Worm (Caenorhabditis elegans) whole organism, mixed stage, embryonic: ENCODE measurements around the gene K09E3.7.

Experiments
- M03D4.4 ChIP-seq: sonication (generic microtip); optimal IDR thresholded peaks from 2 replicates; lab custom pipeline; 2017; ENCODE audit warnings: mild to moderate bottlenecking, missing genetic modification characterization, missing compliant biosample characterization
- bed-3 ChIP-seq: fragments of 200-800 bp; sonication (Bioruptor generic); optimal IDR thresholded peaks from 3 replicates; lab custom pipeline; 2018; ENCODE audit warnings: mild to moderate bottlenecking, missing genetic modification characterization, moderate library complexity, missing compliant biosample characterization
- blmp-1 ChIP-seq: fragments of 150-350 bp; optimal IDR thresholded peaks from 2 replicates; lab custom pipeline; 2014; ENCODE audit warnings: missing biosample characterization, missing genetic modification characterization
- ceh-39 ChIP-seq: fragments of 150-350 bp; optimal IDR thresholded peaks from 2 replicates; lab custom pipeline; 2014; ENCODE audit warnings: missing biosample characterization, missing genetic modification characterization
- ceh-43 ChIP-seq: fragments of 200-800 bp; sonication (Bioruptor generic); optimal IDR thresholded peaks from 2 replicates; lab custom pipeline; 2018; ENCODE audit warnings: mild to moderate bottlenecking, missing genetic modification characterization, moderate library complexity, missing compliant biosample characterization
- ceh-83 ChIP-seq: fragments of 200-800 bp; sonication (Bioruptor generic); optimal IDR thresholded peaks from 2 replicates; lab custom pipeline; 2018; ENCODE audit warnings: mild to moderate bottlenecking, missing genetic modification characterization, missing compliant biosample characterization
- ces-1 ChIP-seq: fragments of 150-350 bp; optimal IDR thresholded peaks from 2 replicates; lab custom pipeline; 2014; ENCODE audit warnings: missing biosample characterization, missing genetic modification reagents, missing genetic modification characterization
- cnd-1 ChIP-seq: fragments of 200-800 bp; sonication (Bioruptor generic); optimal IDR thresholded peaks from 2 replicates; lab custom pipeline; 2018; ENCODE audit warnings: mild to moderate bottlenecking, missing genetic modification characterization, missing compliant biosample characterization
- elt-1 ChIP-seq: sonication (generic microtip); optimal IDR thresholded peaks from 2 replicates; lab custom pipeline; 2017; ENCODE audit warnings: missing genetic modification characterization, mild to moderate bottlenecking, missing compliant biosample characterization, antibody characterized with exemption, moderate library complexity, borderline replicate concordance; ENCODE audit not compliant: insufficient read depth
- elt-3 ChIP-seq: fragments of 150-350 bp; optimal IDR thresholded peaks from 2 replicates; lab custom pipeline; 2014; ENCODE audit warnings: missing biosample characterization, missing genetic modification characterization
- flh-1 ChIP-seq: fragments of 200-800 bp; sonication (Bioruptor generic); optimal IDR thresholded peaks from 2 replicates; lab custom pipeline; 2018; ENCODE audit warnings: mild to moderate bottlenecking, missing genetic modification characterization, moderate library complexity, missing compliant biosample characterization
- ham-2 ChIP-seq: fragments of 200-800 bp; sonication (Bioruptor generic); optimal IDR thresholded peaks from 2 replicates; lab custom pipeline; 2018; ENCODE audit warnings: mild to moderate bottlenecking, missing genetic modification characterization, missing compliant biosample characterization
- hlh-1 ChIP-seq: fragments of 150-350 bp; optimal IDR thresholded peaks from 2 replicates; lab custom pipeline; 2014; ENCODE audit warnings: missing biosample characterization, missing genetic modification reagents, missing genetic modification characterization
- lin-32 ChIP-seq: fragments of 200-800 bp; sonication (Bioruptor generic); optimal IDR thresholded peaks from 2 replicates; lab custom pipeline; 2018; ENCODE audit warnings: mild to moderate bottlenecking, missing genetic modification characterization, missing compliant biosample characterization
- lsy-2 ChIP-seq: fragments of 150-350 bp; optimal IDR thresholded peaks from 2 replicates; lab custom pipeline; 2014; ENCODE audit warnings: missing biosample characterization, missing genetic modification characterization
- nhr-12 ChIP-seq: fragments of 150-350 bp; optimal IDR thresholded peaks from 2 replicates; lab custom pipeline; 2014; ENCODE audit warnings: missing biosample characterization, missing genetic modification characterization
- nhr-2 ChIP-seq: fragments of 150-350 bp; optimal IDR thresholded peaks from 2 replicates; lab custom pipeline; 2014; ENCODE audit warnings: missing biosample characterization, missing genetic modification characterization
- nhr-237 ChIP-seq: fragments of 150-350 bp; optimal IDR thresholded peaks from 2 replicates; lab custom pipeline; 2014; ENCODE audit warnings: missing biosample characterization, missing genetic modification characterization
- nhr-28 ChIP-seq: fragments of 150-350 bp; optimal IDR thresholded peaks from 2 replicates; lab custom pipeline; 2014; ENCODE audit warnings: missing biosample characterization, missing genetic modification characterization
- nhr-76 ChIP-seq: sonication (generic microtip); optimal IDR thresholded peaks from 2 replicates; lab custom pipeline; 2017; ENCODE audit warnings: missing biosample characterization, missing genetic modification characterization
- pha-4 ChIP-seq: fragments of 150-350 bp; optimal IDR thresholded peaks from 2 replicates; lab custom pipeline; 2018; ENCODE audit warnings: missing biosample characterization, missing genetic modification reagents, missing genetic modification characterization
- sem-2 ChIP-seq: fragments of 200-800 bp; sonication (Bioruptor generic); optimal IDR thresholded peaks from 2 replicates; lab custom pipeline; 2018; ENCODE audit warnings: mild to moderate bottlenecking, missing genetic modification characterization, missing compliant biosample characterization
- snpc-4 ChIP-seq: fragments of 150-350 bp; optimal IDR thresholded peaks from 2 replicates; lab custom pipeline; 2014; ENCODE audit warnings: missing biosample characterization, missing genetic modification characterization
- tbx-8 ChIP-seq: fragments of 200-800 bp; sonication (Bioruptor generic); optimal IDR thresholded peaks from 2 replicates; lab custom pipeline; 2018; ENCODE audit warnings: mild to moderate bottlenecking, missing genetic modification characterization, moderate library complexity, missing compliant biosample characterization
- unc-39 ChIP-seq: fragments of 150-350 bp; optimal IDR thresholded peaks from 2 replicates; lab custom pipeline; 2014; ENCODE audit warnings: missing biosample characterization, missing genetic modification characterization
- unc-62 ChIP-seq: fragments of 150-350 bp; optimal IDR thresholded peaks from 2 replicates; lab custom pipeline; 2014; ENCODE audit warnings: missing biosample characterization, missing genetic modification reagents, missing genetic modification characterization
- zip-8 ChIP-seq: fragments of 150-350 bp; optimal IDR thresholded peaks from 2 replicates; lab custom pipeline; 2014; ENCODE audit warnings: missing biosample characterization, missing genetic modification characterization
- ztf-11 ChIP-seq: fragments of 150-350 bp; optimal IDR thresholded peaks from 2 replicates; lab custom pipeline; 2014; ENCODE audit warnings: missing biosample characterization, missing genetic modification characterization

K09E3.7 gene

ce11 chrX:17151160-17151711 is 16.9 kb upstream of the K09E3.7 start, which contains the start of gene mdt-1.2 (continued):
- no peak for TF ChIP-seq elt-1
- peak; percentile 60 for TF ChIP-seq ceh-39
- TF ChIP-seq blmp-1 (tag; lab: Kevin White, UChicago) = no peak
- TF ChIP-seq, all 35 proteins: peak for 12

DNA sequence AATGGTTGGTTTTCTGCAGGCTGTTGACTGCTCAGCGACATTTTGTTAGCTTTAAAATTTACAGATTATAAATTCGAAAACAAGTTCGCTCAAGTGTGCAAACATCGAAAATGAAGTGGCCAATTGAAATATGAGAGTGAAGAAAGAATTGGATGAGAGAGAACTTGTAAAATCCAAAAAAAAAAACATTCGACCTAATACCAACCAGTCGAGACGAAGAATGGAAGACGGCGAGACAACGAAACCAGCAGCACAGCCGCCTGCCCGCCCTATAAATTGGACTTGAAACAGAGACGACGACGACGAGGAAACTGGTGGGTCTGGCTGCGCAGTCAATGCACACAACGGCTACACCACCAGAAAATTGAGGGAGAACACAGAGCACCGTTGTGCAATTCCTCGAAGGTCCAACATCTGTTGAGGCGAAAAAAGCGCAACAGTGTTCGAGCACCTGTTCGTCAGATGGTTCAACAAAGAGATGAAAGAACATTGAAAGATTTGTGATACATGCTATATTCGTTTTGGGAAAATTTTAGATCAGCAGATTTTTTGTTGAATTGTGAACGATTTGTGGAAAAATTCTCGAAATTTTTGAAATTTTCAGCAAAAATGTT is 15.7 kb upstream of the K09E3.7 start, which contains the start of gene T23C6.4:
T23C6.4 (minus strand) TSS at position 51 of the 614 bp plus-strand sequence.
- TF ChIP-seq ceh-43 (GFP tag; lab: Kevin White, UChicago) = no peak
- peak; percentile 88 for TF ChIP-seq hlh-1 (tag; lab: Kevin White, UChicago)
- TF ChIP-seq cnd-1 (tag; lab: Kevin White, UChicago) = peak; percentile 64
- peak; percentile 89 for TF ChIP-seq lin-32 (GFP tag; lab: Kevin White, UChicago)
- TF ChIP-seq, all 35 proteins: peak for 3

DNA sequence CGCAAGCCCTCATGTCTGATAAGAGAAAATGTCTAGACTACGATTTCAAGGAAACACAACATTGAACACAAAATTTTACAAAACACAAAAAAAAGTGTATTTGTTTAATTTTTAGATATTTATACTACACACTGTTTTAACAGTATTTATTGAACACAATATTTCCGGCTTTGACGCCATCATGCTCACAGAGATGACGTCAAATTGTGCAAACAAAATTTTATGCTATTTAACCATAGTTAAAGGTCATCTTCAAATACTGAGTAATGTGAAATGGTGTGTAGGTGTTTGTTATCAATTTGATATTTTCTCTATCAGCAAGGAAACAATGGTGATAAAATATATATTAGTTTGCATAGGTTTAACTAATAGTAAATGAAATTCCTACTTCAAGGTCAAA is 12.2 kb upstream of the K09E3.7 start:
- TF ChIP-seq lin-32 (GFP tag; lab: Kevin White, UChicago) (no peak), nhr-12 (tag; lab: Kevin White, UChicago) (no peak), unc-39 (no peak), flh-1 (GFP tag; lab: Kevin White, UChicago) (no peak), lsy-2 (no peak), nhr-28 (tag; lab: Kevin White, UChicago) (no peak), ztf-11 (tag; lab: Kevin White, UChicago) (no peak), zip-8 (tag; lab: Kevin White, UChicago) (no peak), snpc-4 (tag; lab: Kevin White, UChicago) (no peak), M03D4.4 (tag; lab: Kevin White, UChicago) (no peak), cnd-1 (tag; lab: Kevin White, UChicago) (no peak), nhr-2 (tag; lab: Kevin White, UChicago) (no peak), nhr-237 (tag; lab: Kevin White, UChicago) (no peak), elt-3 (tag; lab: Kevin White, UChicago) (no peak), ham-2 (GFP tag; lab: Kevin White, UChicago) (no peak), nhr-76 (tag; lab: Kevin White, UChicago) (no peak), ceh-83 (GFP tag; lab: Kevin White, UChicago) (no peak), ces-1 (GFP tag; lab: Kevin White, UChicago) (no peak)

- TF ChIP-seq elt-1 (no peak), nhr-76 (tag; lab: Kevin White, UChicago) (no peak), flh-1 (GFP tag; lab: Kevin White, UChicago) (no peak), unc-39 (no peak), nhr-2 (tag; lab: Kevin White, UChicago) (no peak)
These were observed 6.1 kb upstream of the K09E3.7 start for ce11 chrX:17140447-17140846.

DNA sequence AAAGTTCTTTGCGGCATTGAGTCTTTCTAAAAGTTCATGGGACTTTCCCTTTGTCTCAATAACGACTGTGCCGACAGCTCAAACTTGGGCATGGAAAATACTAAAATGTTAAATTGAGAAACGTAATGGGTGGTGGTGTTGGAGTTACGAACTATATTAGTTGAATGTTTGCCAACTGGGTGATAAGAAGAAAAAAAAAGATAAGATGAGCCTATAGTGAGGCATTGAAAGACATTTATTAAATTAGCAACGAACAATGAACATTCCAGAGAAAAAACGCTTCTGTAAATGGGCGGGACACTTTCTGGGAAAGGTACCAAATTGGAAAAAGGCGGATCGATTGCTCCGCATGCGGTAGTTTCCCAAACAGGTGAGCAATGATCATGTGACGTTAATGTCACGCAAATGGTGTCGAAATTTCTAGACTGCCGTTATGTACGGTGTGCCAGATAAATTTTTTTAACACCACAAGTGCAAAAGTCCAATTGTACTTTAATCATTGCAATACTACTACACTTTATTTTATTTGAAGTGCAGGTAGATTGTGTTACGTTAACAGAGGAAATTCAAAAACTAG is 5.0 kb upstream of the K09E3.7 start:
- no peak for TF ChIP-seq cnd-1 (tag; lab: Kevin White, UChicago)
- no peak for TF ChIP-seq tbx-8 (GFP tag; lab: Kevin White, UChicago)
- TF ChIP-seq ceh-83 (GFP tag; lab: Kevin White, UChicago) = no peak
- no peak for TF ChIP-seq elt-3 (tag; lab: Kevin White, UChicago)
- TF ChIP-seq sem-2 = no peak
- TF ChIP-seq bed-3 (GFP tag; lab: Kevin White, UChicago) = no peak
- TF ChIP-seq nhr-2 (tag; lab: Kevin White, UChicago) = no peak
- no peak for TF ChIP-seq hlh-1 (tag; lab: Kevin White, UChicago)
- TF ChIP-seq lin-32 (GFP tag; lab: Kevin White, UChicago) = no peak
- no peak for TF ChIP-seq flh-1 (GFP tag; lab: Kevin White, UChicago)

DNA sequence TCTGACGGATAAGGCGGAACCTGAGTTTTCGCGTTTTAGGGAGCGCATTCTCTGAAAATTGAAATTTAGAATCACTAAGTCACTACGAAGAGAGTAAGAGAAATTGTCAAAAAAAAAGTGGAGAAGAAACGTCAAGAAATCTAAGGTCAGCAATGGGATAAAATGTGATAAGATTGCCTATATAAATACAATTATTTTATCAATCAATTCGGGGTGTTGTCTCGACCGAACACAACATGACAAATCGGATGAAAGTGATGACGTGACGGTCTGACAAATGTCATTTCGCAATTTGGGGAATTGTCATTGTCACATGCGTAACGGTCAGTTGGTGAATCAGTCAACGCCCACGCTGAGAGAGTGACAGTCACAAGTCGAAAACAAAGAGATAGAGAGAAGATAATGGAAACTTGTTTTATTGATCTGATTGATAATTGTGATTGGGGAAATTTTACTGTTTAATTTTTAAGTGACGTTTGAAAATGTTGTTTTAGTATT is 3.8 kb upstream of the K09E3.7 start, which contains the start of gene cnp-3:
cnp-3 (minus strand) TSS at position 51 of the 498 bp plus-strand sequence.
- TF ChIP-seq nhr-2 (tag; lab: Kevin White, UChicago) (no peak), flh-1 (GFP tag; lab: Kevin White, UChicago) (no peak), ceh-83 (GFP tag; lab: Kevin White, UChicago) (no peak), pha-4 (no peak), snpc-4 (tag; lab: Kevin White, UChicago) (no peak), lin-32 (GFP tag; lab: Kevin White, UChicago) (no peak), unc-62 (GFP tag; lab: Kevin White, UChicago) (peak; percentile 59), ztf-11 (tag; lab: Kevin White, UChicago) (no peak)
- TF ChIP-seq, all 35 proteins: peak for 1
